Worm (Caenorhabditis elegans): Measurements from ENCODE around the gene Y75B7B.1.
A peak's percentile ranks its signal among the peaks of the same experiment; 100 is the strongest.

Gene Y75B7B.1

ce11 chrV:1270611-1271010 is at the start of gene Y75B7B.1:
Gene Y75B7B.1 (plus strand): TSS chrV:1270911.
- TF ChIP-seq mab-5 (tag; optimal IDR thresholded peaks at IDR 0.05) = no peak
- TF ChIP-seq drap-1 (GFP tag; optimal IDR thresholded peaks at IDR 0.05) = no peak
- TF ChIP-seq ceh-39 (tag; optimal IDR thresholded peaks at IDR 0.05) = no peak
- TF ChIP-seq lin-32 (GFP tag; optimal IDR thresholded peaks at IDR 0.05) = no peak
- TF ChIP-seq ceh-83 (GFP tag; optimal IDR thresholded peaks at IDR 0.05) = no peak
- TF ChIP-seq nhr-28 (tag; optimal IDR thresholded peaks at IDR 0.05) = no peak
- TF ChIP-seq unc-39 (tag; optimal IDR thresholded peaks at IDR 0.05) = no peak
- TF ChIP-seq blmp-1 (tag; optimal IDR thresholded peaks at IDR 0.05) = no peak
- no peak for TF ChIP-seq nhr-12 (tag; optimal IDR thresholded peaks at IDR 0.05)
- TF ChIP-seq pha-4 (tag; optimal IDR thresholded peaks at IDR 0.05) = no peak
- TF ChIP-seq ztf-11 (tag; optimal IDR thresholded peaks at IDR 0.05) = no peak
- no peak for TF ChIP-seq nhr-76 (tag; optimal IDR thresholded peaks at IDR 0.05)
- TF ChIP-seq nhr-237 (tag; optimal IDR thresholded peaks at IDR 0.05) = no peak
- no peak for TF ChIP-seq ceh-43 (GFP tag; optimal IDR thresholded peaks at IDR 0.05)
- TF ChIP-seq cnd-1 (tag; optimal IDR thresholded peaks at IDR 0.05) = no peak
- TF ChIP-seq flh-1 (GFP tag; optimal IDR thresholded peaks at IDR 0.05) = no peak
- no peak for TF ChIP-seq M03D4.4 (tag; optimal IDR thresholded peaks at IDR 0.05)
- TF ChIP-seq mep-1 (tag; optimal IDR thresholded peaks at IDR 0.05) = no peak
- no peak for TF ChIP-seq nhr-2 (tag; optimal IDR thresholded peaks at IDR 0.05)

- no peak for TF ChIP-seq lsy-2 (tag; optimal IDR thresholded peaks at IDR 0.05)
- peak; percentile 98 for TF ChIP-seq ces-1 (GFP tag; optimal IDR thresholded peaks at IDR 0.05)
These were observed 47.2 kb upstream of the Y75B7B.1 start for ce11 chrV:1223559-1223958.

DNA sequence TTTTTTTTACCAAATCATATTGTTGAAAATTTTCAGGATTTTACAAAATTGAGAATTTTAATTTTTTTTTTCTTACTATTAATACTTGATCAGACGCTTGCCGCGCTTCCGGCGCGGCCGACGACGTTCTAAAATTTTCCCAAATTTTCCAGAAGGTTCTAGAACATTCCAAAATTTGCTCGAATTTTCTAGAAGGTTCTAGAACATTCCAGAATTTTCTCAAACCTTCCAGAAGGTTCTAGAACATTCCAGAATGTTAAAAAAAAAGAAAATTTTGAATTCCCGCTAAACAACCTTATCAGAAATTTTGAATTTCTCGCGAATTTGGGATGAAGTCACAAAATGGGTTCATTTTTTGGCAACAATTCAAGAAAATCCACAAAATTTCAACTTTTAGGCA is 44.5 kb upstream of the Y75B7B.1 start:
- TF ChIP-seq nhr-2 (tag; optimal IDR thresholded peaks at IDR 0.05) (no peak), ces-1 (GFP tag; optimal IDR thresholded peaks at IDR 0.05) (no peak), sptf-1 (tag; optimal IDR thresholded peaks at IDR 0.05) (no peak), lin-32 (GFP tag; optimal IDR thresholded peaks at IDR 0.05) (no peak), drap-1 (GFP tag; optimal IDR thresholded peaks at IDR 0.05) (no peak), nhr-12 (tag; optimal IDR thresholded peaks at IDR 0.05) (no peak), pha-4 (tag; optimal IDR thresholded peaks at IDR 0.05) (no peak), hlh-1 (tag; optimal IDR thresholded peaks at IDR 0.05) (no peak), flh-1 (GFP tag; optimal IDR thresholded peaks at IDR 0.05) (no peak), bed-3 (GFP tag; optimal IDR thresholded peaks at IDR 0.05) (no peak), snpc-4 (tag; optimal IDR thresholded peaks at IDR 0.05) (no peak), zip-8 (tag; optimal IDR thresholded peaks at IDR 0.05) (no peak), ceh-43 (GFP tag; optimal IDR thresholded peaks at IDR 0.05) (no peak), ceh-39 (tag; optimal IDR thresholded peaks at IDR 0.05) (no peak), ztf-11 (tag; optimal IDR thresholded peaks at IDR 0.05) (no peak), nhr-28 (tag; optimal IDR thresholded peaks at IDR 0.05) (no peak), unc-39 (tag; optimal IDR thresholded peaks at IDR 0.05) (no peak), elt-3 (tag; optimal IDR thresholded peaks at IDR 0.05) (no peak)

- TF ChIP-seq bed-3 (GFP tag; optimal IDR thresholded peaks at IDR 0.05) (no peak), drap-1 (GFP tag; optimal IDR thresholded peaks at IDR 0.05) (no peak), blmp-1 (tag; optimal IDR thresholded peaks at IDR 0.05) (no peak), lin-32 (GFP tag; optimal IDR thresholded peaks at IDR 0.05) (no peak), mls-2 (tag; optimal IDR thresholded peaks at IDR 0.05) (no peak), ces-1 (GFP tag; optimal IDR thresholded peaks at IDR 0.05) (peak; percentile 88), unc-62 (GFP tag; optimal IDR thresholded peaks at IDR 0.05) (peak; percentile 81), zip-8 (tag; optimal IDR thresholded peaks at IDR 0.05) (peak; percentile 57), nhr-2 (tag; optimal IDR thresholded peaks at IDR 0.05) (peak; percentile 18), nhr-12 (tag; optimal IDR thresholded peaks at IDR 0.05) (no peak)
These were observed 42.7 kb upstream of the Y75B7B.1 start for ce11 chrV:1227756-1228665.

DNA sequence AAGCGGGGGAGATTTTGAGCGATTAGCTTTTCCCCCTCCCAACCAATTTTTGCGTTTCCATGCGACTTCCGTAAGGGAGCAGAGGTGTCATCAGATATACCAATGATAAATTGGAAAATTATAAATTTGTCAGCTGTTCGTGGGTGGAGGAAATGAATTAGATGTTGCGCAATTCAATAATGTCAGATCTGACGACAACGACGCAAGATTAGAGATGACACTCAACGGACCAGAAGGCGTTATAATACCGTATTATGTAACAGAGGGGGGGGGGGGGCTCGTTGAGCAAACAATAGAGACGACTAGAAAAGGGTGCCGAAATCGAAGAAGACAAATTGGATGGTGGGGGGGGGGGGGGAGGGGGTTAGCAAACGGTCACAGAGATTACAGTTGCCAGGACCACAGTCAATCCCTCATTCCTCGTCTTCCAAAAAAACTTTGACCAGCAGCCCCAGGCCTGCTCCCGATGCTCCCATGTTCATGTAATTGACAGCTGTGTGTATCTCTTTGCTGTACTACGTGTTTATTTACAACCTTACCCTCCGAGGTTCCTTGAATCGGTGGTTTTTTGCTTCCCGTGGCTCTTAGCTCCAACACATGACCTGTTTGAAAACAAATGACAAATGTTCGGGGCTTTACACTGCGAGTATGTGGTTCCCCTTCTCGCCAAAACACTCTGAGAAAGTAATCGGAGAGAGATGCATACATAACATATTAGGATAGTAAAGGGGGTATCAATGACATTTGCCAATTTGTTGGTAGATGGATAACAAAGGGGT is 41.6 kb upstream of the Y75B7B.1 start:
- TF ChIP-seq ces-1 (GFP tag; optimal IDR thresholded peaks at IDR 0.05) (peak; percentile 21), unc-120 (tag; optimal IDR thresholded peaks at IDR 0.05; ENCODE audit: poor library complexity, severe bottlenecking) (no peak), drap-1 (GFP tag; optimal IDR thresholded peaks at IDR 0.05) (no peak), zip-8 (tag; optimal IDR thresholded peaks at IDR 0.05) (peak; percentile 83), ceh-43 (GFP tag; optimal IDR thresholded peaks at IDR 0.05) (no peak), cnd-1 (tag; optimal IDR thresholded peaks at IDR 0.05) (peak; percentile 68), mls-2 (tag; optimal IDR thresholded peaks at IDR 0.05) (no peak), lin-13 (tag; optimal IDR thresholded peaks at IDR 0.05) (no peak), elt-1 (tag; optimal IDR thresholded peaks at IDR 0.05; ENCODE audit: borderline replicate concordance, insufficient read depth) (no peak), sptf-1 (tag; optimal IDR thresholded peaks at IDR 0.05) (no peak), ztf-11 (tag; optimal IDR thresholded peaks at IDR 0.05) (no peak), nhr-2 (tag; optimal IDR thresholded peaks at IDR 0.05) (peak; percentile 74), hlh-1 (tag; optimal IDR thresholded peaks at IDR 0.05) (peak; percentile 71), unc-62 (GFP tag; optimal IDR thresholded peaks at IDR 0.05) (peak; percentile 53), pha-4 (tag; optimal IDR thresholded peaks at IDR 0.05) (no peak), ham-2 (GFP tag; optimal IDR thresholded peaks at IDR 0.05) (no peak), M03D4.4 (tag; optimal IDR thresholded peaks at IDR 0.05) (no peak), ceh-83 (GFP tag; optimal IDR thresholded peaks at IDR 0.05) (peak; percentile 28)
